Worm (Caenorhabditis elegans): Measurements from ENCODE around the gene sre-10.

DNA sequence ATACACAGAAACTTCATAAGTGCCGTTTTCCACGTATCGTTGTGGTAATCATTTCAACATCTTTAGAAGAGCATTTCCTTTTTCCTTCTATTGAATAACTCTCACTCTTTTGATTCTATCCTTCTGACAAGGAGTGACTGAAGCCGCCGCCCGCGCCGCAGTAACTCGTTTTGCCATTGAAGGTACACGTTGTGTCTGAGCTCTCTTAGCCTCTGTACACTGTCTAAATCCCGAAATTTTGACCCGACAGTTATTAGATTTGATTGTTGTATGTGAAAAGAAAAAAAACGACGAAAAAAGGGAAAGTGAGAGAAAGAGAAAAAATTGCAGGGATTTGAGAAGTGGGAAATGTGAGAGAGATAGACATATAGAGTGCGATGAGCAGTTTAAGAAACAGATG is 21.1 kb upstream of the sre-10 start:
- TF ChIP-seq him-1 (tag; optimal IDR thresholded peaks at IDR 0.05) (no peak), dao-5 (tag; optimal IDR thresholded peaks at IDR 0.05) (no peak), W03F9.2 (tag; optimal IDR thresholded peaks at IDR 0.05) (no peak)

All from whole organism, L4/young adult.